Worm (Caenorhabditis elegans): ENCODE data around the gene srw-73.

Gene srw-73

DNA sequence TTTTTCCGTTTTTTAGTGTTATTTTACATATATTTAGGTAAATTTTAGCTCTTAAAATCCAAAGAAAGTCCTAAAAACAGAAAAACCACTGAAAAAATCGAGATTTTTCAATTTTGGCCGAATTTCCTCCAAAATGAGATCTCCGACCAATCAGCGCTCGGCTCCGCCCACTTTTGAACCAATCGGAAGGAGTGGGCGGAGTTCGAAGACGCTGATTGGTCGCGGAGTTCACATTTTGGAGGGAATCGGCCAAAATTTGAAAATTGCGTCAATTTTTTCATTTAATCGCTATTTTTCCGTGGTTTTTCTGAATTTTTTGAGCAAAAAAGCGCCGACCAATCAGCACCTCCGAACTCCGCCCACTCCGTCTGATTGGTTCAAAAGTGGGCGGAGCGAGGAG is 47.7 kb downstream of the srw-73 start:
- TF ChIP-seq pes-1 (GFP tag; IDR thresholded peaks at IDR 0.05) (no peak), ceh-36 (tag; optimal IDR thresholded peaks at IDR 0.05) (no peak), sea-1 (GFP tag; conservative IDR thresholded peaks at IDR 0.05) (no peak), scrt-1 (GFP tag; IDR thresholded peaks at IDR 0.05) (no peak), tbx-37 (GFP tag; conservative IDR thresholded peaks at IDR 0.05) (no peak), tbx-11 (GFP tag; IDR thresholded peaks at IDR 0.05) (no peak), ama-1 (optimal IDR thresholded peaks at IDR 0.05) (no peak), aly-1 (tag; optimal IDR thresholded peaks at IDR 0.05) (no peak), hmg-4 (GFP tag; optimal IDR thresholded peaks at IDR 0.05) (no peak), ets-7 (tag; optimal IDR thresholded peaks at IDR 0.05) (no peak), hnd-1 (tag; optimal IDR thresholded peaks at IDR 0.05) (no peak), tra-4 (tag; optimal IDR thresholded peaks at IDR 0.05) (no peak), ceh-13 (GFP tag; optimal IDR thresholded peaks at IDR 0.05) (no peak), flt-1 (GFP tag; IDR thresholded peaks at IDR 0.05) (no peak)

DNA sequence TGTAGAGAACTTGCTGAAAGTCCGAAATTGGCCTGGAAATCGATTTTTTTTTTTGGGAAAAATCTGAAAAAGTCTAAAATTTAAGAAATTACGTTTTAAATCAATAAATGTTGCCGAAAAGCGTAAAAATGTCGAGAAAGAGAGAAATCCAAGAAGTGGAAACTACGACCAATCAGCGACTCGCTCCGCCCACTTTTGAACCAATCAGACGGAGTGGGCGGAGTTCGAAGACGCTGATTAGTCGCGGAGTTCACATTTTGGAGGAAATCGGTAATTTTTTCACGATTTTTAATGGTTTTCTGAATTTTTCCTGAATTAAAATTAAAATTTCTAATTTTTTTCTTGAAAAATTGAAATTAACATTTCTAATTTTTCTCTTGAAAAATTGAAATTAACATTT is 48.7 kb downstream of the srw-73 start:
- TF ChIP-seq aly-1 (tag; optimal IDR thresholded peaks at IDR 0.05) = no peak
- TF ChIP-seq hmbx-1 (tag; optimal IDR thresholded peaks at IDR 0.05) = no peak
- TF ChIP-seq B0310.2 (tag; optimal IDR thresholded peaks at IDR 0.05) = no peak
- TF ChIP-seq F13C5.2 (tag; optimal IDR thresholded peaks at IDR 0.05) = no peak
- no peak for TF ChIP-seq scrt-1 (GFP tag; IDR thresholded peaks at IDR 0.05)
- no peak for TF ChIP-seq sea-1 (GFP tag; conservative IDR thresholded peaks at IDR 0.05)
- no peak for TF ChIP-seq tbx-37 (GFP tag; conservative IDR thresholded peaks at IDR 0.05)
- no peak for TF ChIP-seq ama-1 (optimal IDR thresholded peaks at IDR 0.05)
- TF ChIP-seq ceh-13 (GFP tag; optimal IDR thresholded peaks at IDR 0.05) = no peak
- TF ChIP-seq ets-7 (tag; optimal IDR thresholded peaks at IDR 0.05) = no peak
- TF ChIP-seq pes-1 (GFP tag; IDR thresholded peaks at IDR 0.05) = no peak
- no peak for TF ChIP-seq hnd-1 (tag; optimal IDR thresholded peaks at IDR 0.05)
- TF ChIP-seq ceh-36 (tag; optimal IDR thresholded peaks at IDR 0.05) = no peak
- no peak for TF ChIP-seq hmg-4 (GFP tag; optimal IDR thresholded peaks at IDR 0.05)
- TF ChIP-seq tra-4 (tag; optimal IDR thresholded peaks at IDR 0.05) = no peak
- TF ChIP-seq tbx-11 (GFP tag; IDR thresholded peaks at IDR 0.05) = no peak

DNA sequence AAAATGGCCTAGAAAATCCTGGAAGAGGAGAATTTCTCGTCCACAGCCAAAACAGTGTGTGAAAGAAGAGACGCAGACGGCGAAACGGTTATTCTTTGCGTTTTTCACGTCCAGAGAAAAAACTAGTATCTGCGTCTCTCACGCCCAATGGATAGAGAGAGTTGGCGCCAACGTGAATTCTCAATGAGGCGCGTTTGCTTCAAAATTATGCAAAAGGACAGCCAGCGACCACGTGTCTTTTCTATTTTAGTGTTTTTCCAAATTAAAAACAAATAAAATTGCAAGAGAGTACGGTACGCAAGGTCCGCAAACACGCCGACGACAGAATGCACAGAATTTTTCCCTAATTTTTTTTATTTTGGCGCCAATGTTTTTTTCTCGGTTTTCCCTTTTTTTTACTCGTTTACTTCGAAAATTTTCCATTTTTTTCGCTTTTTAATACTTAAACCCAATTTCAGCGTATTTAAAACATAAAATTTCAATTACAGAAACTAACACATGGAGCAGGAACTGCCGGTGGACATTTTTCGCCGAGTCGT is 50.4 kb downstream of the srw-73 start, which contains the start of gene Y32B12B.2:
Gene Y32B12B.2, plus strand, starts transcription at position 489 of the 539 bp plus-strand sequence.
- no peak for TF ChIP-seq ceh-13 (GFP tag; optimal IDR thresholded peaks at IDR 0.05)
- no peak for TF ChIP-seq ets-7 (tag; optimal IDR thresholded peaks at IDR 0.05)
- no peak for TF ChIP-seq tra-4 (tag; optimal IDR thresholded peaks at IDR 0.05)
- TF ChIP-seq hmbx-1 (tag; optimal IDR thresholded peaks at IDR 0.05) = no peak
- no peak for TF ChIP-seq pes-1 (GFP tag; IDR thresholded peaks at IDR 0.05)
- TF ChIP-seq tbx-11 (GFP tag; IDR thresholded peaks at IDR 0.05) = no peak
- no peak for TF ChIP-seq F13C5.2 (tag; optimal IDR thresholded peaks at IDR 0.05)
